Worm (Caenorhabditis elegans): ENCODE data around the gene henn-1.

henn-1 gene

DNA sequence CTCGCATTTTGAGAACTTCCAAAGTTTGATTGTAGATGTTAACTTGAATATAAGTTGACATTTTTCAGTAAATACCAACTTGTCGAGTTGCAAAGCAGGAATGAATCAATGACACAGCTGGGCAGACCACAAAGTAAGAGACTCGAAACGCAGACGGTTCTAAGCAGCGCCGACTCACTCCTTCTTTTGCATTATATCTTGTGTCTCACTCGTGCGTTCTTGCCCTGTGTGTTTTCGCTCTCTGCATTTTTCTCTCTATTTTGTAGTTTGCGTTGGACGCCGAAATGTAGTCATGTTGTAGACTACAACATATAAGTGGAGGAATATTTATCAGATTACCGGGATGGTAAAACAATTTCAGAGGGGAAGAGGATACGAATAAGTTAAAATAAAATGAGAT lies 10.4 kb downstream of the henn-1 start, which contains the start of gene C02F5.12:
Gene C02F5.12, minus strand, starts transcription at position 221 of the 400 bp plus-strand sequence.
- TF ChIP-seq snpc-4 (tag; optimal IDR thresholded peaks at IDR 0.05) = no peak
- TF ChIP-seq nhr-28 (tag; optimal IDR thresholded peaks at IDR 0.05) = peak; percentile 19
- TF ChIP-seq nhr-12 (tag; optimal IDR thresholded peaks at IDR 0.05) = peak; percentile 95
- no peak for TF ChIP-seq nhr-76 (tag; optimal IDR thresholded peaks at IDR 0.05)
- TF ChIP-seq mep-1 (tag; optimal IDR thresholded peaks at IDR 0.05) = peak; percentile 6
- peak; percentile 3 for TF ChIP-seq lsy-2 (tag; optimal IDR thresholded peaks at IDR 0.05)
- no peak for TF ChIP-seq lin-13 (tag; optimal IDR thresholded peaks at IDR 0.05)
- TF ChIP-seq hlh-1 (tag; optimal IDR thresholded peaks at IDR 0.05) = no peak

DNA sequence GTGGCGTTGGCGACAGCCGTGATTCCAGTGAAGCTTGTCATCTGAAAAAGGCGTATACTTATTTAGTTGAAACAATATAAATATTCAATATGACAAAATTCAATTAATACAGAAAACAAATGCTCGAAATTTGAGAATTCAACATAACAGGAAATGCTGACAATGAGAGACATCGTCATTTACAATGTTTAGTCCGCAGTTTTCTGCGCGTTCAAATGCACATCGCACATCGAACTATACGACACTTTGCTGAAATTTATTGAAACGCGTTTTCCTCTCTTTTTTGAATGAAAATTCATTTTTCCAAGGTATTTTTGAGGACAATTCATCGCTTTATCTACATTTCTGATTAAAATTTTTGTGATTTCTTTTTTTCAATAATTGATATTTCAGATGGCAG lies 11.6 kb downstream of the henn-1 start, which contains the start of the genes pbs-6 and cids-1:
Gene pbs-6, minus strand, starts transcription at position 41 of the 400 bp plus-strand sequence.
Gene cids-1, plus strand, starts transcription at position 394 of the 400 bp plus-strand sequence.
- TF ChIP-seq hlh-1 (tag; optimal IDR thresholded peaks at IDR 0.05) = peak; percentile 6
- peak; percentile 6 for TF ChIP-seq lsy-2 (tag; optimal IDR thresholded peaks at IDR 0.05)
- TF ChIP-seq bed-3 (GFP tag; optimal IDR thresholded peaks at IDR 0.05) = no peak

DNA sequence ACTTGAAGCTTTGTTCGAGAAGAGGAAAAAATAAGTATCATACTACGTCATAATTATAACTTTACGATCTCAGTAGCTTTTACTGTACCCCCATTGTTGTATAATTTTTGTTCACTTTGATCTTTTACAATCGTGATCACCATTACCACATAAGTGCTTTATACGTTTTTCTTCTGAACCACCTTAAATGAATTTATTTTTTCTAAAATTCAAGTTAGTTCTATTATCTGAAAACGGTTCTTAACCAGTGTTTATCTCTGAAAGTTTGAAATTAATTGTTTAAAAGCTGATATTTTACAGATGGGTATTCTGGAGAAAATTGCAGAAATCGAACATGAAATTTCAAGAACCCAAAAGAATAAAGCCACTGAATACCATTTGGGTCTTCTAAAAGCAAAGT lies 13.1 kb downstream of the henn-1 start, which contains the start of gene C02F5.3:
Gene C02F5.3, plus strand, starts transcription at position 301 of the 400 bp plus-strand sequence.
- TF ChIP-seq elt-1 (tag; optimal IDR thresholded peaks at IDR 0.05; ENCODE audit: borderline replicate concordance, insufficient read depth) = no peak
- TF ChIP-seq pha-4 (tag; optimal IDR thresholded peaks at IDR 0.05) = no peak
- TF ChIP-seq sptf-1 (tag; optimal IDR thresholded peaks at IDR 0.05) = no peak
- no peak for TF ChIP-seq blmp-1 (tag; optimal IDR thresholded peaks at IDR 0.05)
- no peak for TF ChIP-seq snpc-4 (tag; optimal IDR thresholded peaks at IDR 0.05)
- no peak for TF ChIP-seq zip-8 (tag; optimal IDR thresholded peaks at IDR 0.05)
- no peak for TF ChIP-seq M03D4.4 (tag; optimal IDR thresholded peaks at IDR 0.05)
- TF ChIP-seq sem-2 (GFP tag; optimal IDR thresholded peaks at IDR 0.05) = no peak
- TF ChIP-seq cnd-1 (tag; optimal IDR thresholded peaks at IDR 0.05) = no peak
- TF ChIP-seq lin-32 (GFP tag; optimal IDR thresholded peaks at IDR 0.05) = no peak

DNA sequence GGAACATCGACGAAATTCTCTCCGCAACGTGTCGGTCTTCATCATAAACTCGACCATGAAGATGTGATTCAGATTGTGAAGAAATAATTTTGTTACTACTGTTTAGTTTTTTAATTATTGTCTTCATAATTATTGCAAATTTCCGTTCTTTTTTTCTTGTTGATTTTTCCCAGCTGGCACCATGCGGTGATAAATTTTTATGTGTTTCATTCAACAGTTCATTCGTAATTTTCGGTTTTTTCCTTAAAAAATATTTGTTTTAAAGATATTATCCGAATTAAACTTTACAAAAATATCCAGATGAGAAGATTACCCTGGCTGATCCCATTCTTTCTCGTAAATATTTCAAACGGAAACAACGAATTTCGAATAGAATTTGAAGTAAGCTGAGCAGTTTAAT lies 14.6 kb downstream of the henn-1 start, which contains the start of gene C02F5.13:
Gene C02F5.13, plus strand, starts transcription at position 301 of the 400 bp plus-strand sequence.
- TF ChIP-seq hlh-1 (tag; optimal IDR thresholded peaks at IDR 0.05) = no peak
- TF ChIP-seq lin-32 (GFP tag; optimal IDR thresholded peaks at IDR 0.05) = no peak
- TF ChIP-seq elt-1 (tag; optimal IDR thresholded peaks at IDR 0.05; ENCODE audit: borderline replicate concordance, insufficient read depth) = no peak
- no peak for TF ChIP-seq drap-1 (GFP tag; optimal IDR thresholded peaks at IDR 0.05)
- TF ChIP-seq unc-39 (tag; optimal IDR thresholded peaks at IDR 0.05) = no peak
- TF ChIP-seq zip-8 (tag; optimal IDR thresholded peaks at IDR 0.05) = no peak
- no peak for TF ChIP-seq ceh-83 (GFP tag; optimal IDR thresholded peaks at IDR 0.05)
- TF ChIP-seq lsy-2 (tag; optimal IDR thresholded peaks at IDR 0.05) = no peak
- no peak for TF ChIP-seq cnd-1 (tag; optimal IDR thresholded peaks at IDR 0.05)
- TF ChIP-seq nhr-12 (tag; optimal IDR thresholded peaks at IDR 0.05) = no peak
- no peak for TF ChIP-seq mls-2 (tag; optimal IDR thresholded peaks at IDR 0.05)
- TF ChIP-seq nhr-237 (tag; optimal IDR thresholded peaks at IDR 0.05) = no peak
- no peak for TF ChIP-seq M03D4.4 (tag; optimal IDR thresholded peaks at IDR 0.05)
- no peak for TF ChIP-seq unc-62 (GFP tag; optimal IDR thresholded peaks at IDR 0.05)
- TF ChIP-seq ztf-11 (tag; optimal IDR thresholded peaks at IDR 0.05) = no peak
- TF ChIP-seq nhr-76 (tag; optimal IDR thresholded peaks at IDR 0.05) = no peak
- no peak for TF ChIP-seq unc-120 (tag; optimal IDR thresholded peaks at IDR 0.05; ENCODE audit: poor library complexity, severe bottlenecking)
- TF ChIP-seq bed-3 (GFP tag; optimal IDR thresholded peaks at IDR 0.05) = no peak
- TF ChIP-seq tbx-8 (GFP tag; optimal IDR thresholded peaks at IDR 0.05) = no peak

DNA sequence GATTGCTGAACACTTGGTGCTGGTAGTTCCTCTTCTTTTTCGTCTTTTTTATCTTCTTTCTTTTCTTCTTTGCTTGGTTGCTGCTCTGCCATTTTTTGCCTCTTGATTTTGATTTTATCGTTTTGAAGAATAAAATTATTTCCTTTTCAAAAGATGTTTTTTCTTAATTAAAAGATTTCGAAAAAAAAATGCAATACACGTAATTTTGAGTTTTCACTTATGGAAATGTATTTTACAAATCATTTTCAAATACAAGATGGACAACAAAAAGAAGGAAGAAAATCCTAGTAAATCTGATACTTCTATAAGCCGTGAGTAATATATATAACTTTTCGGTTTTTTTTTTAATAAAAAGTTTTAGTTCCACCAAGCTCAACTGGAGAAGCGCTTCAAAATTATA lies 16.9 kb downstream of the henn-1 start, which contains the start of the genes C02F5.10 and C02F5.2:
Gene C02F5.10, minus strand, starts transcription at position 101 of the 400 bp plus-strand sequence.
Gene C02F5.2, plus strand, starts transcription at position 239 of the 400 bp plus-strand sequence.
- TF ChIP-seq nhr-12 (tag; optimal IDR thresholded peaks at IDR 0.05) (no peak), blmp-1 (tag; optimal IDR thresholded peaks at IDR 0.05) (no peak), nhr-237 (tag; optimal IDR thresholded peaks at IDR 0.05) (no peak), ces-1 (GFP tag; optimal IDR thresholded peaks at IDR 0.05) (no peak), flh-1 (GFP tag; optimal IDR thresholded peaks at IDR 0.05) (no peak), unc-39 (tag; optimal IDR thresholded peaks at IDR 0.05) (no peak), ham-2 (GFP tag; optimal IDR thresholded peaks at IDR 0.05) (no peak), elt-3 (tag; optimal IDR thresholded peaks at IDR 0.05) (no peak), ceh-83 (GFP tag; optimal IDR thresholded peaks at IDR 0.05) (no peak), zip-8 (tag; optimal IDR thresholded peaks at IDR 0.05) (no peak), tbx-8 (GFP tag; optimal IDR thresholded peaks at IDR 0.05) (no peak), elt-1 (tag; optimal IDR thresholded peaks at IDR 0.05; ENCODE audit: borderline replicate concordance, insufficient read depth) (no peak), bed-3 (GFP tag; optimal IDR thresholded peaks at IDR 0.05) (no peak), mab-5 (tag; optimal IDR thresholded peaks at IDR 0.05) (no peak), mls-2 (tag; optimal IDR thresholded peaks at IDR 0.05) (no peak), hlh-1 (tag; optimal IDR thresholded peaks at IDR 0.05) (no peak)
